Worm (Caenorhabditis elegans): Measurements from ENCODE around the gene Y55F3AR.2.
A peak's percentile ranks its signal among the peaks of the same experiment; 100 is the strongest.

Gene Y55F3AR.2

DNA sequence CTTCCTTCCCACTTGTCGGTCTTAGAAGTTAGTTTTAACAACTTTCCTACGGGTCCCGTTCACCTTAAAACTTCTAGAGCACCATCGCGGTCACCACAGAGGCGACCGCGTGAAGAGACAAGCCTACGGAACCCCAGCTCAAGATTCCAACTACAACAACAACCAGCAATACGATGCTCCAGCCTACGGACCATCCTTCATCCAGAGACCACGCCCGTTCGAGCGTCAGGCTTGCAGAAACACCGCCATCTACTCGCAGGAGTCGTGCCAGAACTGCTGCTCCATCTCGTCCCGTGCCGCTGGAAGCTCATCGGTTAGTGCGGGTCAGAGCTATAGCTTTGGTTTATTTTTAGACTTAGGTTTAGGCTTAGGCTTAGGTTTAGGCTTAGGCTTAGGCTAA is 33.5 kb downstream of the Y55F3AR.2 start:
- TF ChIP-seq skn-1 (tag; optimal IDR thresholded peaks at IDR 0.05) (no peak), tra-1 (GFP tag; IDR thresholded peaks at IDR 0.05) (no peak), daf-8 (GFP tag; IDR thresholded peaks at IDR 0.05) (no peak), unc-62 (GFP tag; optimal IDR thresholded peaks at IDR 0.05 in 1 of 2) (peak in 1 of 2 experiments; percentile 4), unc-62 (tag; optimal IDR thresholded peaks at IDR 0.05) (no peak), mdt-29 (GFP tag; IDR thresholded peaks at IDR 0.05) (no peak), ceh-62 (tag; optimal IDR thresholded peaks at IDR 0.05) (no peak), nhr-42 (GFP tag; IDR thresholded peaks at IDR 0.05) (no peak), F44E2.7 (GFP tag; IDR thresholded peaks at IDR 0.05) (0 out of 2 replicates have a peak, but pooled peaks have one; percentile 12), nhr-28 (tag; optimal IDR thresholded peaks at IDR 0.05) (no peak), tag-97 (GFP tag; IDR thresholded peaks at IDR 0.05) (no peak), nhr-10 (tag; optimal IDR thresholded peaks at IDR 0.05) (no peak), set-16 (GFP tag; IDR thresholded peaks at IDR 0.05) (peak; percentile 56; the same call in 1 of the 2 replicates), php-3 (GFP tag; IDR thresholded peaks at IDR 0.05) (0 out of 2 replicates have a peak, but pooled peaks have one; percentile 9), R02D3.7 (tag; optimal IDR thresholded peaks at IDR 0.05) (no peak), pqm-1 (tag; optimal IDR thresholded peaks at IDR 0.05) (no peak), lim-7 (GFP tag; IDR thresholded peaks at IDR 0.05) (0 out of 2 replicates have a peak, but pooled peaks have one; percentile 25), ces-1 (GFP tag; optimal IDR thresholded peaks at IDR 0.05) (no peak), ceh-44 (GFP tag; IDR thresholded peaks at IDR 0.05) (no peak), lir-3 (tag; optimal IDR thresholded peaks at IDR 0.05) (no peak)

DNA sequence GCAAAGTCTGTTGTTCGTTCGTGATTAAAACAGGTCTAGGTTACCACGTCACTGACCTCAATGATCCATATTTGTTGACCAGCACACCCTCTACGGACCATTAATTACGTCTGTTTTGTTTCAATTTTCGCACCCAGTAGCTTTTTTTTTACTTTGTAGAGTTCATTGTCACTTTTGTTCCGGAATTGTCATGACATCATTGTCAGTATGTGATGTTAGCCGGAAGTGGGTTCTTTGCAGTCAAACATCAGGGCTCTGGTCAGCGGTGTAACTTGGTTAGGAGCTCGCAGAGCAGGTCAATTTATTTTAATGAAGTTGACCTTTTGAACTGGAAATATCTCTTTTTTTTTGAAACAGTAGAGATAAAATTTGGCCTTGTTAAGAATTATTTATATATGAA is 42.3 kb downstream of the Y55F3AR.2 start, which contains the start of gene C44B12.6:
Gene C44B12.6 (minus strand): TSS at position 101 of the 400 bp plus-strand sequence.
- TF ChIP-seq lin-38 (GFP tag; IDR thresholded peaks at IDR 0.05) (no peak), aha-1 (tag) (peak; percentile 38)
